Worm (Caenorhabditis elegans) whole organism, midembryonic: ENCODE measurements around the gene F48G7.4.

ENCODE experiments used
- T22C8.4 ChIP-seq: fragments of 200-800 bp; sonication (Bioruptor generic); IDR thresholded peaks from 2 replicates; pipeline ENCODE4 v1.3.6; 2022; ENCODE audit warnings: missing genetic modification characterization, missing compliant biosample characterization
- cog-1 ChIP-seq: sonication (generic microtip); optimal IDR thresholded peaks from 2 replicates; lab custom pipeline; 2016; ENCODE audit warnings: missing genetic modification characterization, missing compliant biosample characterization
- flt-1 ChIP-seq: fragments of 200-800 bp; sonication (Bioruptor generic); IDR thresholded peaks from 2 replicates; pipeline ENCODE4 v1.3.6; 2022; ENCODE audit warnings: missing genetic modification characterization, missing compliant biosample characterization
- klf-2 ChIP-seq: fragments of 200-800 bp; sonication (Bioruptor generic); conservative IDR thresholded peaks from 2 replicates; pipeline ENCODE4 v1.3.6; 2022; ENCODE audit warnings: missing genetic modification reagents, missing genetic modification characterization, missing compliant biosample characterization
- med-1 ChIP-seq: sonication (generic microtip); optimal IDR thresholded peaks from 2 replicates; lab custom pipeline; 2017; ENCODE audit warnings: missing genetic modification characterization, mild to moderate bottlenecking, missing compliant biosample characterization, antibody characterized with exemption, missing genetic modification reagents; ENCODE audit not compliant: insufficient read depth
- ref-1 ChIP-seq: fragments of 200-800 bp; sonication (Bioruptor generic); conservative IDR thresholded peaks from 2 replicates; pipeline ENCODE4 v1.3.6; 2022; ENCODE audit warnings: missing genetic modification reagents, missing genetic modification characterization, missing compliant biosample characterization
- tab-1 ChIP-seq: fragments of 200-800 bp; sonication (Bioruptor generic); IDR thresholded peaks from 2 replicates; pipeline ENCODE4 v1.3.6; 2022; ENCODE audit warnings: missing genetic modification characterization, missing compliant biosample characterization
- ztf-23 ChIP-seq: fragments of 200-800 bp; sonication (Bioruptor generic); IDR thresholded peaks from 2 replicates; pipeline ENCODE4 v1.3.6; 2022; ENCODE audit warnings: missing genetic modification reagents, missing genetic modification characterization, missing compliant biosample characterization
- ztf-29 ChIP-seq: fragments of 200-800 bp; sonication (Bioruptor generic); IDR thresholded peaks from 2 replicates; pipeline ENCODE4 v1.3.6; 2022; ENCODE audit warnings: missing genetic modification reagents, missing genetic modification characterization, missing compliant biosample characterization

DNA sequence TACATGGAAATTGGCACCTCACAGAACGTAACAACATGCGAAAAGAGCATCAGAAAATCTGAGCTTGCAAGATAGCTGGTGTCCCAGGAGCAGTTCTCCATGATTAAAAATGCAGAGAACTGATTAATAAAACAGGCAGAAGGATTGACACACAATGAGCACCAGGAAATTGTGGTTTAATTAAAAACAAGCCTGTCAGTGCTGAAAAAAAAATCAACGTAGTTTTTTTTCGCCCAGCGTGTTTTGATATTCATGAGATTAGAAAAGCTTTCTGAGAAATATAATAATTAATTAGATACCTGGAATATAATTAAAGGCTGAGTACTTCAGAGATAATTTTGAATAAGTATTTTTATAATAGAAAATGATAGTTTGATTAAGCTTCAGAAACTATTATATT lies 38.4 kb downstream of the F48G7.4 start, which contains the start of gene srh-246:
- TF ChIP-seq flt-1 (GFP tag; lab: Robert Waterston, UW) = no peak
- TF ChIP-seq ref-1 = no peak
- TF ChIP-seq T22C8.4 (GFP tag; lab: Robert Waterston, UW) = no peak
- TF ChIP-seq cog-1 (tag; lab: Kevin White, UChicago) = no peak
- TF ChIP-seq ztf-23 (GFP tag; lab: Robert Waterston, UW) = no peak
- TF ChIP-seq tab-1 = no peak
- TF ChIP-seq med-1 (GFP tag; lab: Kevin White, UChicago) = no peak
- no peak for TF ChIP-seq ztf-29 (GFP tag; lab: Robert Waterston, UW)
- no peak for TF ChIP-seq klf-2
